Fruit fly (Drosophila melanogaster) whole organism, embryonic: Measurements from ENCODE around the gene Drsl4.
A peak's percentile ranks its signal among the peaks of the same experiment; 100 is the strongest.

Experiments used
- Blimp-1 ChIP-seq: fragments of 200-800 bp; sonication (Bioruptor generic); optimal IDR thresholded peaks from 3 replicates; lab custom pipeline; 2018; ENCODE audit warnings: missing biosample characterization, missing genetic modification characterization, mild to moderate bottlenecking, moderate library complexity, missing genetic modification reagents
- CG10209 ChIP-seq: fragments of 200-800 bp; sonication (Bioruptor generic); optimal IDR thresholded peaks from 3 replicates; lab custom pipeline; 2017; ENCODE audit warnings: missing biosample characterization, mild to moderate bottlenecking, missing genetic modification characterization, missing genetic modification reagents
- CG13424 ChIP-seq: fragments of 200-800 bp; sonication (Bioruptor generic); optimal IDR thresholded peaks from 2 replicates; lab custom pipeline; 2019; ENCODE audit warnings: missing biosample characterization, mild to moderate bottlenecking, missing genetic modification characterization, moderate library complexity
- CG14014 ChIP-seq: fragments of 200-800 bp; sonication (Bioruptor generic); IDR thresholded peaks from 2 replicates; pipeline ENCODE4 v1.3.6; 2022; ENCODE audit warnings: missing biosample characterization, missing genetic modification characterization
- CG14710 ChIP-seq: fragments of 200-800 bp; sonication (Bioruptor generic); optimal IDR thresholded peaks from 3 replicates; lab custom pipeline; 2019; ENCODE audit warnings: missing biosample characterization, mild to moderate bottlenecking, missing genetic modification characterization, moderate library complexity
- CG17359 ChIP-seq: fragments of 200-800 bp; sonication (Bioruptor generic); optimal IDR thresholded peaks from 3 replicates; lab custom pipeline; 2018; ENCODE audit warnings: missing biosample characterization, mild to moderate bottlenecking, missing genetic modification characterization, moderate library complexity
- CG7357 ChIP-seq: fragments of 200-800 bp; sonication (Bioruptor generic); IDR thresholded peaks from 3 replicates; pipeline ENCODE4 v1.3.6; 2022; ENCODE audit warnings: missing biosample characterization, missing genetic modification characterization
- CG7786 ChIP-seq: fragments of 200-800 bp; sonication (Bioruptor generic); optimal IDR thresholded peaks from 2 replicates; lab custom pipeline; 2016; ENCODE audit warnings: missing biosample characterization, missing genetic modification characterization
- CG9817 ChIP-seq: fragments of 200-800 bp; sonication (Bioruptor generic); optimal IDR thresholded peaks from 2 replicates; lab custom pipeline; 2018; ENCODE audit warnings: missing biosample characterization, mild to moderate bottlenecking, missing genetic modification characterization, moderate library complexity
- CG9932 ChIP-seq: fragments of 200-800 bp; sonication (Bioruptor generic); IDR thresholded peaks from 2 replicates; pipeline ENCODE4 v1.3.6; 2022; ENCODE audit warnings: missing biosample characterization, missing genetic modification characterization
- Doc3 ChIP-seq: fragments of 200-800 bp; sonication (Bioruptor generic); IDR thresholded peaks from 3 replicates; pipeline ENCODE4 v1.3.6; 2022; ENCODE audit warnings: missing biosample characterization, missing genetic modification characterization; ENCODE audit not compliant: partially characterized antibody
- Ets65A ChIP-seq: fragments of 200-800 bp; sonication (Bioruptor generic); peaks from one replicate; lab custom pipeline; 2016; ENCODE audit warnings: missing biosample characterization, missing genetic modification characterization
- Fer3 ChIP-seq: fragments of 200-800 bp; sonication (Bioruptor generic); optimal IDR thresholded peaks from 2 replicates; lab custom pipeline; 2018; ENCODE audit warnings: missing biosample characterization, mild to moderate bottlenecking, missing genetic modification characterization, moderate library complexity
- HHEX ChIP-seq: fragments of 200-800 bp; sonication (Bioruptor generic); optimal IDR thresholded peaks from 3 replicates; lab custom pipeline; 2017; ENCODE audit warnings: missing biosample characterization, mild to moderate bottlenecking, missing genetic modification characterization, missing genetic modification reagents
- Hand ChIP-seq: fragments of 200-800 bp; sonication (Bioruptor generic); optimal IDR thresholded peaks from 2 replicates; lab custom pipeline; 2017; ENCODE audit warnings: mild to moderate bottlenecking, missing biosample characterization, missing genetic modification reagents, missing genetic modification characterization
- Hr78 ChIP-seq, 2 experiments: fragments of 200-800 bp in 1 of 2; fragments of >200 bp in 1 of 2; sonication (Bioruptor generic) in 1 of 2; optimal IDR thresholded peaks; 2 replicates each; lab custom pipeline; 2017 to 2019; ENCODE audit warnings: missing biosample characterization in 2 of 2, missing genetic modification characterization in 2 of 2, mild to moderate bottlenecking in 1 of 2, moderate library complexity in 1 of 2
- Kr ChIP-seq: fragments of 200-800 bp; sonication (Bioruptor generic); optimal IDR thresholded peaks from 2 replicates; lab custom pipeline; 2017; ENCODE audit warnings: missing biosample characterization, mild to moderate bottlenecking, missing genetic modification characterization
- Med ChIP-seq: fragments of 200-800 bp; sonication (Bioruptor generic); peaks from one replicate; lab custom pipeline; 2016; ENCODE audit warnings: missing biosample characterization, missing genetic modification characterization, mild to moderate bottlenecking, inconsistent platforms, moderate library complexity
- Meics ChIP-seq: fragments of 200-800 bp; sonication (Bioruptor generic); optimal IDR thresholded peaks from 2 replicates; lab custom pipeline; 2017; ENCODE audit warnings: missing biosample characterization, mild to moderate bottlenecking, missing genetic modification characterization
- Vsx1 ChIP-seq: fragments of 200-800 bp; sonication (Bioruptor generic); optimal IDR thresholded peaks from 2 replicates; lab custom pipeline; 2017; ENCODE audit warnings: missing biosample characterization, mild to moderate bottlenecking, missing genetic modification characterization, missing genetic modification reagents
- abd-A ChIP-seq: fragments of 200-800 bp; sonication (Bioruptor generic); optimal IDR thresholded peaks from 3 replicates; lab custom pipeline; 2019; ENCODE audit warnings: missing biosample characterization, mild to moderate bottlenecking, missing genetic modification characterization, moderate library complexity
- bbx ChIP-seq: fragments of 200-800 bp; sonication (Bioruptor generic); IDR thresholded peaks from 2 replicates; pipeline ENCODE4 v1.3.6; 2022; ENCODE audit warnings: missing biosample characterization, missing genetic modification characterization; ENCODE audit not compliant: partially characterized antibody
- dpn ChIP-seq, 2 experiments: fragments of 200-800 bp; sonication (Bioruptor generic); optimal IDR thresholded peaks; 3 replicates each; lab custom pipeline; 2016; ENCODE audit warnings: missing biosample characterization in 2 of 2, missing genetic modification characterization in 2 of 2
- grn ChIP-seq: fragments of 200-800 bp; sonication (Bioruptor generic); optimal IDR thresholded peaks from 3 replicates; lab custom pipeline; 2017; ENCODE audit warnings: missing biosample characterization, missing genetic modification characterization
- ken ChIP-seq: fragments of 200-800 bp; sonication (Bioruptor generic); IDR thresholded peaks from 3 replicates; pipeline ENCODE4 v1.3.6; 2022; ENCODE audit warnings: missing biosample characterization, missing genetic modification characterization
- kni ChIP-seq: fragments of 200-800 bp; sonication (Bioruptor generic); optimal IDR thresholded peaks from 3 replicates; lab custom pipeline; 2017; ENCODE audit warnings: mild to moderate bottlenecking, missing biosample characterization, missing genetic modification reagents, missing genetic modification characterization
- lilli ChIP-seq: fragments of 200-800 bp; sonication (Bioruptor generic); optimal IDR thresholded peaks from 3 replicates; lab custom pipeline; 2016; ENCODE audit warnings: missing biosample characterization, missing genetic modification characterization
- maf-S ChIP-seq: fragments of 200-800 bp; sonication (Bioruptor generic); optimal IDR thresholded peaks from 2 replicates; lab custom pipeline; 2016; ENCODE audit warnings: missing biosample characterization, missing genetic modification characterization
- mam ChIP-seq: fragments of 200-800 bp; sonication (Bioruptor generic); optimal IDR thresholded peaks from 3 replicates; lab custom pipeline; 2016; ENCODE audit warnings: missing biosample characterization, missing genetic modification characterization
- oc ChIP-seq: fragments of 200-800 bp; sonication (Bioruptor generic); optimal IDR thresholded peaks from 2 replicates; lab custom pipeline; 2018; ENCODE audit warnings: missing biosample characterization, mild to moderate bottlenecking, missing genetic modification characterization, moderate library complexity
- pros ChIP-seq: fragments of 200-800 bp; sonication (Bioruptor generic); optimal IDR thresholded peaks from 3 replicates; lab custom pipeline; 2019; ENCODE audit warnings: missing biosample characterization, mild to moderate bottlenecking, missing genetic modification characterization, moderate library complexity
- row ChIP-seq: fragments of 200-800 bp; sonication (Bioruptor generic); IDR thresholded peaks from 3 replicates; pipeline ENCODE4 v1.3.6; 2022; ENCODE audit warnings: missing biosample characterization, missing genetic modification characterization
- salm ChIP-seq: fragments of 200-800 bp; sonication (Bioruptor generic); optimal IDR thresholded peaks from 2 replicates; lab custom pipeline; 2018; ENCODE audit warnings: missing biosample characterization, mild to moderate bottlenecking, missing genetic modification characterization
- shn ChIP-seq: fragments of 200-800 bp; sonication (Bioruptor generic); optimal IDR thresholded peaks from 3 replicates; lab custom pipeline; 2016; ENCODE audit warnings: missing biosample characterization, missing genetic modification characterization
- slbo ChIP-seq: fragments of 200-800 bp; sonication (Bioruptor generic); IDR thresholded peaks from 2 replicates; pipeline ENCODE4 v1.3.6; 2022; ENCODE audit warnings: missing biosample characterization, missing genetic modification characterization
- sob ChIP-seq: fragments of 200-800 bp; sonication (Bioruptor generic); IDR thresholded peaks from 2 replicates; pipeline ENCODE4 v1.3.6; 2022; ENCODE audit warnings: missing biosample characterization, missing genetic modification characterization
- tna ChIP-seq: fragments of 200-800 bp; sonication (Bioruptor generic); IDR thresholded peaks from 2 replicates; pipeline ENCODE4 v1.3.6; 2022; ENCODE audit warnings: missing biosample characterization, missing genetic modification characterization; ENCODE audit not compliant: partially characterized antibody
- vvl ChIP-seq: fragments of 200-800 bp; sonication (Bioruptor generic); IDR thresholded peaks from 2 replicates; pipeline ENCODE4 v1.3.6; 2022; ENCODE audit warnings: missing biosample characterization, missing genetic modification characterization
- wdn ChIP-seq: fragments of 200-800 bp; sonication (Bioruptor generic); IDR thresholded peaks from 2 replicates; pipeline ENCODE4 v1.3.6; 2022; ENCODE audit warnings: missing biosample characterization, missing genetic modification characterization
- zfh2 ChIP-seq: fragments of 200-800 bp; sonication (Bioruptor generic); optimal IDR thresholded peaks from 2 replicates; lab custom pipeline; 2016; ENCODE audit warnings: missing biosample characterization, missing genetic modification characterization

The Drsl4 gene

dm6 chr3L:3350572-3351343 is 35.3 kb downstream of the Drsl4 start (continued):
- TF ChIP-seq Hand (GFP tag; lab: Kevin White, UChicago) (peak; percentile 14), Kr (GFP tag; lab: Kevin White, UChicago) (no peak), CG17359 (tag; lab: Kevin White, UChicago) (peak; percentile 31), CG10209 (peak; percentile 26), CG9932 (0 out of 2 replicates have a peak, but pooled peaks have one; percentile 7), Hr78 (GFP tag; optimal IDR thresholded peaks at IDR 0.05; lab: Kevin White, UChicago) (peak in 1 of 2 experiments; percentile 21), Doc3 (GFP tag; lab: Robert Waterston, UW) (no peak), lilli (peak; percentile 11), Meics (GFP tag; lab: Kevin White, UChicago) (peak; percentile 40), tna (GFP tag; lab: Robert Waterston, UW) (no peak), dpn (GFP tag; optimal IDR thresholded peaks at IDR 0.05; lab: Kevin White, UChicago) (no peak), mam (GFP tag; lab: Kevin White, UChicago) (peak; percentile 11), Vsx1 (GFP tag; lab: Kevin White, UChicago) (peak; percentile 62), maf-S (GFP tag; lab: Kevin White, UChicago) (no peak), Med (peak; percentile 82), Ets65A (no peak), shn (GFP tag; lab: Kevin White, UChicago) (peak; percentile 21), CG13424 (tag; lab: Kevin White, UChicago) (peak; percentile 24), Fer3 (tag; lab: Kevin White, UChicago) (no peak), CG14014 (0 out of 2 replicates have a peak, but pooled peaks have one; percentile 14), slbo (GFP tag; lab: Robert Waterston, UW) (0 out of 2 replicates have a peak, but pooled peaks have one; percentile 26), ken (GFP tag; lab: Robert Waterston, UW) (0 out of 3 replicates have a peak, but pooled peaks have one; percentile 38), sob (GFP tag; lab: Robert Waterston, UW) (0 out of 2 replicates have a peak, but pooled peaks have one; percentile 9), CG14710 (tag; lab: Kevin White, UChicago) (no peak), row (peak; percentile 51), HHEX (GFP tag; lab: Kevin White, UChicago) (peak; percentile 31), CG7786 (GFP tag; lab: Kevin White, UChicago) (peak; percentile 6), CG9817 (tag; lab: Kevin White, UChicago) (peak; percentile 11), CG7357 (GFP tag; lab: Robert Waterston, UW) (no peak)

- TF ChIP-seq Med (peak; percentile 66), vvl (GFP tag; lab: Robert Waterston, UW) (0 out of 2 replicates have a peak, but pooled peaks have one; percentile 24), kni (GFP tag; lab: Kevin White, UChicago) (peak; percentile 72), zfh2 (GFP tag; lab: Kevin White, UChicago) (no peak), wdn (GFP tag; lab: Robert Waterston, UW) (no peak), abd-A (peak; percentile 48), Blimp-1 (GFP tag; lab: Kevin White, UChicago) (peak; percentile 83), grn (GFP tag; lab: Kevin White, UChicago) (peak; percentile 67), pros (GFP tag; lab: Kevin White, UChicago) (peak; percentile 9), salm (tag; lab: Kevin White, UChicago) (peak; percentile 8), CG7357 (GFP tag; lab: Robert Waterston, UW) (no peak), bbx (GFP tag; lab: Robert Waterston, UW) (0 out of 2 replicates have a peak, but pooled peaks have one; percentile 47), oc (peak; percentile 50)
Measured at dm6 chr3L:3351814-3352359, 36.5 kb downstream of the Drsl4 start.
